Worm (Caenorhabditis elegans) whole organism, midembryonic: ENCODE data around the gene C02H6.3.
"Not testable (repeated sequence)": the region's sequence is repeated elsewhere in the genome, so short reads cannot be mapped to it uniquely, and the experiment has no call there.

Experiments
- flt-1 ChIP-seq: fragments of 200-800 bp; sonication (Bioruptor generic); IDR thresholded peaks from 2 replicates; pipeline ENCODE4 v1.3.6; 2022; ENCODE audit warnings: missing genetic modification characterization, missing compliant biosample characterization
- klf-2 ChIP-seq: fragments of 200-800 bp; sonication (Bioruptor generic); conservative IDR thresholded peaks from 2 replicates; pipeline ENCODE4 v1.3.6; 2022; ENCODE audit warnings: missing genetic modification reagents, missing genetic modification characterization, missing compliant biosample characterization
- tab-1 ChIP-seq: fragments of 200-800 bp; sonication (Bioruptor generic); IDR thresholded peaks from 2 replicates; pipeline ENCODE4 v1.3.6; 2022; ENCODE audit warnings: missing genetic modification characterization, missing compliant biosample characterization

C02H6.3 gene

ce11 chrV:7337218-7337617 is 50.4 kb downstream of the C02H6.3 start, which contains the start of gene F10G2.7:
Gene F10G2.7 (minus strand): TSS chrV:7337318.
- not testable (repeated sequence) for TF ChIP-seq tab-1, klf-2, flt-1 (GFP tag; lab: Robert Waterston, UW)
